Worm (Caenorhabditis elegans) whole organism, L3 larva: ENCODE measurements around the gene srh-15.
A peak's percentile ranks its signal among the peaks of the same experiment; 100 is the strongest.

ENCODE experiments used
- R02D3.7 ChIP-seq: fragments of 150-350 bp; optimal IDR thresholded peaks from 2 replicates; lab custom pipeline; 2014; ENCODE audit warnings: missing biosample characterization, missing genetic modification characterization
- ZK546.5 ChIP-seq: sonication (generic microtip); optimal IDR thresholded peaks from 2 replicates; lab custom pipeline; 2017; ENCODE audit warnings: missing biosample characterization, missing genetic modification characterization
- ceh-16 ChIP-seq: sonication (generic microtip); optimal IDR thresholded peaks from 2 replicates; lab custom pipeline; 2017; ENCODE audit warnings: missing biosample characterization, missing genetic modification characterization
- ceh-28 ChIP-seq: fragments of 150-350 bp; optimal IDR thresholded peaks from 2 replicates; lab custom pipeline; 2014; ENCODE audit warnings: missing biosample characterization, missing genetic modification reagents, missing genetic modification characterization
- ceh-82 ChIP-seq: fragments of 150-350 bp; optimal IDR thresholded peaks from 2 replicates; lab custom pipeline; 2014; ENCODE audit warnings: missing biosample characterization, missing genetic modification characterization
- ceh-9 ChIP-seq: sonication (generic microtip); optimal IDR thresholded peaks from 2 replicates; lab custom pipeline; 2018; ENCODE audit warnings: missing biosample characterization, missing genetic modification characterization
- daf-12 ChIP-seq: fragments of 150-350 bp; optimal IDR thresholded peaks from 2 replicates; lab custom pipeline; 2014; ENCODE audit warnings: missing biosample characterization, missing genetic modification reagents, missing genetic modification characterization
- egl-27 ChIP-seq: sonication (generic microtip); optimal IDR thresholded peaks from 4 replicates; lab custom pipeline; 2017; ENCODE audit warnings: missing biosample characterization, missing genetic modification reagents, missing genetic modification characterization
- egl-5 ChIP-seq: fragments of 150-350 bp; optimal IDR thresholded peaks from 2 replicates; lab custom pipeline; 2017; ENCODE audit warnings: missing biosample characterization, missing genetic modification reagents, missing genetic modification characterization, inconsistent platforms
- elt-1 ChIP-seq: fragments of 150-350 bp; optimal IDR thresholded peaks from 2 replicates; lab custom pipeline; 2014; ENCODE audit warnings: missing biosample characterization, missing genetic modification characterization
- elt-2 ChIP-seq: sonication (generic microtip); optimal IDR thresholded peaks from 2 replicates; lab custom pipeline; 2016; ENCODE audit warnings: missing genetic modification reagents, mild to moderate bottlenecking, missing genetic modification characterization, missing compliant biosample characterization
- elt-3 ChIP-seq, 3 experiments: fragments of 150-350 bp in 1 of 3; sonication (generic microtip) in 2 of 3; optimal IDR thresholded peaks; 2 replicates in 2 of 3; 4 replicates in 1 of 3; lab custom pipeline; 2014 to 2017; ENCODE audit warnings: missing biosample characterization in 3 of 3, missing genetic modification characterization in 3 of 3
- fkh-2 ChIP-seq: fragments of 150-350 bp; optimal IDR thresholded peaks from 2 replicates; lab custom pipeline; 2014; ENCODE audit warnings: missing biosample characterization, missing genetic modification reagents, missing genetic modification characterization
- fos-1 ChIP-seq: fragments of 150-350 bp; optimal IDR thresholded peaks from 2 replicates; lab custom pipeline; 2014; ENCODE audit warnings: missing biosample characterization, missing genetic modification characterization
- lin-15B ChIP-seq: fragments of 150-350 bp; optimal IDR thresholded peaks from 2 replicates; lab custom pipeline; 2014; ENCODE audit warnings: missing biosample characterization, missing genetic modification characterization
- lin-39 ChIP-seq: fragments of 150-350 bp; optimal IDR thresholded peaks from 2 replicates; lab custom pipeline; 2018; ENCODE audit warnings: missing biosample characterization, missing genetic modification reagents, missing genetic modification characterization
- lsy-12 ChIP-seq: sonication (generic microtip); optimal IDR thresholded peaks from 2 replicates; lab custom pipeline; 2016; ENCODE audit warnings: mild to moderate bottlenecking, missing genetic modification characterization, missing compliant biosample characterization
- mdl-1 ChIP-seq: fragments of 150-350 bp; optimal IDR thresholded peaks from 2 replicates; lab custom pipeline; 2014; ENCODE audit warnings: missing biosample characterization, missing genetic modification characterization
- mml-1 ChIP-seq: fragments of 150-350 bp; sonication (generic microtip); optimal IDR thresholded peaks from 3 replicates; lab custom pipeline; 2014; ENCODE audit warnings: missing biosample characterization, missing genetic modification characterization
- nfya-1 ChIP-seq: sonication (generic microtip); optimal IDR thresholded peaks from 2 replicates; lab custom pipeline; 2017; ENCODE audit warnings: missing genetic modification characterization, mild to moderate bottlenecking, missing compliant biosample characterization, antibody characterized with exemption, moderate library complexity; ENCODE audit not compliant: insufficient read depth
- nhr-11 ChIP-seq: fragments of 150-350 bp; optimal IDR thresholded peaks from 2 replicates; lab custom pipeline; 2014; ENCODE audit warnings: missing biosample characterization, missing genetic modification characterization
- nhr-12 ChIP-seq: fragments of 150-350 bp; optimal IDR thresholded peaks from 2 replicates; lab custom pipeline; 2014; ENCODE audit warnings: missing biosample characterization, missing genetic modification characterization
- nhr-23 ChIP-seq: fragments of 150-350 bp; optimal IDR thresholded peaks from 2 replicates; lab custom pipeline; 2014; ENCODE audit warnings: missing biosample characterization, missing genetic modification reagents, missing genetic modification characterization
- nhr-237 ChIP-seq: fragments of 150-350 bp; optimal IDR thresholded peaks from 2 replicates; lab custom pipeline; 2014; ENCODE audit warnings: missing biosample characterization, missing genetic modification characterization
- nhr-25 ChIP-seq: sonication (generic microtip); optimal IDR thresholded peaks from 2 replicates; lab custom pipeline; 2017; ENCODE audit warnings: missing biosample characterization, missing genetic modification characterization
- nhr-28 ChIP-seq: fragments of 150-350 bp; optimal IDR thresholded peaks from 2 replicates; lab custom pipeline; 2014; ENCODE audit warnings: missing biosample characterization, missing genetic modification characterization
- nhr-43 ChIP-seq: sonication (generic microtip); optimal IDR thresholded peaks from 2 replicates; lab custom pipeline; 2016; ENCODE audit warnings: mild to moderate bottlenecking, missing genetic modification characterization, missing compliant biosample characterization; ENCODE audit not compliant: poor library complexity, severe bottlenecking
- nhr-76 ChIP-seq: fragments of 150-350 bp; sonication (generic microtip); optimal IDR thresholded peaks from 5 replicates; lab custom pipeline; 2014; ENCODE audit warnings: missing biosample characterization, missing genetic modification characterization
- nhr-77 ChIP-seq: fragments of 150-350 bp; optimal IDR thresholded peaks from 2 replicates; lab custom pipeline; 2014; ENCODE audit warnings: missing biosample characterization, missing genetic modification characterization
- pha-4 ChIP-seq: fragments of 150-350 bp; optimal IDR thresholded peaks from 2 replicates; lab custom pipeline; 2014; ENCODE audit warnings: missing biosample characterization, missing genetic modification reagents, missing genetic modification characterization
- pqm-1 ChIP-seq: fragments of 150-350 bp; optimal IDR thresholded peaks from 2 replicates; lab custom pipeline; 2017; ENCODE audit warnings: missing biosample characterization, missing genetic modification characterization, inconsistent platforms
- sea-2 ChIP-seq: fragments of 150-350 bp; sonication (generic microtip); optimal IDR thresholded peaks from 4 replicates; lab custom pipeline; 2014; ENCODE audit warnings: missing biosample characterization, missing genetic modification reagents, missing genetic modification characterization
- skn-1 ChIP-seq: fragments of 150-350 bp; optimal IDR thresholded peaks from 2 replicates; lab custom pipeline; 2014; ENCODE audit warnings: missing biosample characterization, missing genetic modification characterization
- snpc-4 ChIP-seq: fragments of 150-350 bp; optimal IDR thresholded peaks from 2 replicates; lab custom pipeline; 2014; ENCODE audit warnings: missing biosample characterization, missing genetic modification characterization
- tbx-2 ChIP-seq: sonication (generic microtip); optimal IDR thresholded peaks from 2 replicates; lab custom pipeline; 2016; ENCODE audit warnings: mild to moderate bottlenecking, missing genetic modification characterization, missing compliant biosample characterization
- unc-39 ChIP-seq: sonication (generic microtip); optimal IDR thresholded peaks from 4 replicates; lab custom pipeline; 2017; ENCODE audit warnings: missing biosample characterization, missing genetic modification characterization
- unc-62 ChIP-seq: fragments of 150-350 bp; sonication (generic microtip); optimal IDR thresholded peaks from 4 replicates; lab custom pipeline; 2014; ENCODE audit warnings: missing biosample characterization, missing genetic modification reagents, missing genetic modification characterization

Gene srh-15

DNA sequence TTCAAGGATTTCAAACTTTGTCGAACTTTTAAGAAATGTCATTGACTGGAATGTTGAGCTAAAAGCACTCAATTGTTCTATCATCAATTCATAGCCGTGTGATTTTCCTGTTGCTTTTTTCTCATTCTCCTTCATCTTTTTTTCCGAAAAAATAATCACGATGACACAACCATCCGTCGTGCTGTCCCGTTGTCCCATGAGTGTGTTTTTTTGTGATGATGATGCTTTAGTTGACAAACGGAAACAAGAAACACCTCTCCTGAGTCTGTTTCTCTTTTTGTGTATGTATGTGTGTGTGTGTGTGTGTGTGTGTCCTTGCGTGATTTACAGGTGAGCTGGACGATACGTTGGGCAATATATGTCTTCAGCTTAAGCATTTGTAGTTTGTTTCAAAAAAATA lies 20.3 kb upstream of the srh-15 start:
- TF ChIP-seq lin-39 (no peak), daf-12 (no peak), elt-2 (no peak)

DNA sequence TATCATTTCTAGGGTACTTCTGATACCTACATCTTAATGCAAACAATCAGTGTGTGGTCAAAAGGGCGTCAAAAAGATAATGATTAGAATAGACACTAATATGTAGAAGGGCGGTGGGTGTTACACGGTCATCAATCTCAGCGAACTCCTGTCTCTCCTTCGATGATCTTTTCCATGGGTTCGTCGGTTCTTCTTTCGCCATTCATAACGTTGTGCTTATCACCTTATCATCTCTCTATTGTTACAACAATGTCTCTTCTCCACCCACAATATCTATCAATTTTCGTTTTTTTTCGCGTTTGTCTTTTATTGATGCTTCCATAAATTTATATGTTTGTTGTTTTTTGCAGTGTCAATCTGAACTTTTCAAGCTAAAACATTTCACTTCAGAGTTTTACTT lies 19.3 kb upstream of the srh-15 start, which contains the start of gene ceh-79:
Gene ceh-79 (plus strand): TSS at position 391 of the 400 bp plus-strand sequence.
- TF ChIP-seq elt-2 (peak; percentile 57), fkh-2 (no peak)

DNA sequence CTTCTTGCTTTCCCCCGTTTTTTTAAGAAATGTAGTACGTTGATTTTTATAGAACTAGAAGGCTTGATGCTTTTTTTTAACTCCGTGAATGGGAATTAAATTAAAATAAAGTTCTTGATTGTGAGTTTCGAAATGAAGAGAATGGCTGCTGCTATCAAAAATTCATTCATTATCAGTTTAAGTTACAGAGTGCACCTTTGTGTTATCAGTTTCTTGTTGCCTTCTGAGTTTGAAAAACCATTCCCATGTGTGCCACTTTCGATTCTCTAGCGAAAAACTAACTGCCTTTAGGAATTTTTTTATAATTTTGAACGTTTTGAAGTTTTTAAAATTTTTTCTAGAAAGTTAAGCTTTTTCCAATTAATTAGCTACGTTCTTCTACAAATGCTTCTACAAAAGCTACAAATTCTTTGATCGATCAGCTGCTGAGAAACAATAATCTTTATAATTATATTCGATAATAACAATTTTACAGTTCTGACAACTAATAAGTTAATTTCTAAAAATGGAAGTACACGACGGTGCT lies 16.1 kb upstream of the srh-15 start, which contains the start of gene C26E1.2:
Gene C26E1.2 (plus strand): TSS at position 476 of the 526 bp plus-strand sequence.
- TF ChIP-seq elt-2 (peak; percentile 83), nhr-28 (tag; lab: Kevin White, UChicago) (no peak), pqm-1 (tag; lab: Kevin White, UChicago) (peak; percentile 11)
- TF ChIP-seq, all 47 proteins: peak for 2

DNA sequence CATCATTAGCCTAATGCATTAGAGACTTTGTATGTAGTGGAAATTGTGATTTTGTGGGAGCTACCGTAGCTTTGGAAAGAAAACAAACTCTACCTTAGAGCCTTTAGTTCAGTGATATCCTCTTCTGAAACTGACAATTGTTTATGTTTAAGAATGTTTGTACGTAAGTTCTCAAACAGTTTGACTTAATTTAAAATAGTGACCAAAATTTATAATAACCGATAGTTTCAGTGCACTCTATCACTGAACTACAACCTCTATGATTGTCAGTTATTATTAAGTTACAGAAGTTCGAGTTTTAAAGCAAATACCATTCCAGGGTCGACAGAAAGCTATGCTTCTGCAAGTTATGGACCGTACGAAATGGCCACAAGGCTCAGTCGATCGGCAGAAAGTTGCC lies 12.2 kb upstream of the srh-15 start, which contains the start of gene C50B6.1:
Gene C50B6.1 (plus strand): TSS at position 301 of the 400 bp plus-strand sequence.
- TF ChIP-seq egl-27 (tag; lab: Kevin White, UChicago) (no peak), mml-1 (tag; lab: Kevin White, UChicago) (no peak), nhr-76 (tag; lab: Kevin White, UChicago) (no peak), elt-3 (tag; optimal IDR thresholded peaks at IDR 0.05; lab: Kevin White, UChicago) (no peak), nhr-28 (tag; lab: Kevin White, UChicago) (no peak)

DNA sequence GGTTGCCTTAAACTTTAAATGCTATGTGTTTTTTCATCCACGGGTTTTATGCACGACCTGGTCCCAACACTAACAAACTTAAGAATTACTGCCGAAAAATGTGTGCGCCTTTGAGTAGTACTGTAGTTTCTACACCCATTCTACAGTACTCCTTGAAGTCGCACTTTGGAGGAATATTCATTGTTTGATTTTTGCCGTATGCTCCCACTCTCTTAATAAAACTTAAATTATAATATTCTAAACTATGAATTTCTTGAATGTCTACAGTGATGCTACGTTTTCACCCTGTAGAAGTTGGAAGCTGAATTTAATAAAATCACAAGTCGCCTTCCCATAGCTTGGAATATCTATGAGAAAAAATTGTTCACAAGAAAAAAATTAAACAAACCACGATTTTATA lies 11.0 kb upstream of the srh-15 start:
- no peak for TF ChIP-seq ZK546.5
- no peak for TF ChIP-seq nhr-77 (tag; lab: Kevin White, UChicago)
- no peak for TF ChIP-seq lsy-12 (tag; lab: Kevin White, UChicago)
- no peak for TF ChIP-seq elt-3 (tag; optimal IDR thresholded peaks at IDR 0.05; lab: Kevin White, UChicago)
- no peak for TF ChIP-seq elt-2
- TF ChIP-seq nhr-237 (tag; lab: Kevin White, UChicago), result no peak
- no peak for TF ChIP-seq lin-15B (tag; lab: Kevin White, UChicago)
- no peak for TF ChIP-seq ceh-16 (tag; lab: Kevin White, UChicago)
- TF ChIP-seq nhr-76 (tag; lab: Kevin White, UChicago), result no peak
- TF ChIP-seq snpc-4 (tag; lab: Kevin White, UChicago), result no peak
- no peak for TF ChIP-seq fkh-2
- no peak for TF ChIP-seq egl-27 (tag; lab: Kevin White, UChicago)
- TF ChIP-seq elt-1, result no peak
- TF ChIP-seq nhr-11 (tag; lab: Kevin White, UChicago), result no peak
- TF ChIP-seq tbx-2 (tag; lab: Kevin White, UChicago), result no peak
- TF ChIP-seq egl-5 (tag; lab: Kevin White, UChicago), result no peak
- no peak for TF ChIP-seq sea-2 (GFP tag; lab: Kevin White, UChicago)
- no peak for TF ChIP-seq mdl-1 (tag; lab: Kevin White, UChicago)

DNA sequence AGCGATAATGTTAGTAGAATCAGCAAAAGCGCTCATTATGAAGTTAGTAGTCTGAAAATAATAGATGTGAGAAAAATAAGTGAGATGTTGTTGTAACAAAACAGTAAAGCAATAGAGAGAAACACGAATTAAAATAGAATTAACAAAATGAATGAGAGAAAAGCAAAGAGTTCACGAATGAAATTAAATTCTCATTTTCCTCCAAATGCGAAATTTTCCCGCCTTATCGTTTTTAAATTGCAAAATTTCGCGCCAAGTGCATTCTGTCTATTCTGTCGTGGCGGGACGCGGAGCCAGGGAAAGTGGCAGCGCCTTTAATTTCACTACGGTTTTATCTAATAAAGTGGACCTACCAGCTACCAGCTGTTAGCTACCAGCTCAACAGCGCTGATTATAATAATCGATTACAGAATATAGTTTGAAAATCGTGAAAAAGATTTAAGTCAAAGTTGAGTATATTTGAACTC lies 8.5 kb upstream of the srh-15 start, which contains the start of gene nasp-2:
Gene nasp-2 (minus strand): TSS at position 51 of the 467 bp plus-strand sequence.
- TF ChIP-seq nhr-43 (peak; percentile 3), lin-15B (tag; lab: Kevin White, UChicago) (peak; percentile 44), pha-4 (tag; lab: Kevin White, UChicago) (peak; percentile 37), ZK546.5 (no peak), skn-1 (tag; lab: Kevin White, UChicago) (no peak), elt-2 (peak; percentile 20), unc-62 (GFP tag; lab: Kevin White, UChicago) (no peak), egl-5 (tag; lab: Kevin White, UChicago) (no peak)

DNA sequence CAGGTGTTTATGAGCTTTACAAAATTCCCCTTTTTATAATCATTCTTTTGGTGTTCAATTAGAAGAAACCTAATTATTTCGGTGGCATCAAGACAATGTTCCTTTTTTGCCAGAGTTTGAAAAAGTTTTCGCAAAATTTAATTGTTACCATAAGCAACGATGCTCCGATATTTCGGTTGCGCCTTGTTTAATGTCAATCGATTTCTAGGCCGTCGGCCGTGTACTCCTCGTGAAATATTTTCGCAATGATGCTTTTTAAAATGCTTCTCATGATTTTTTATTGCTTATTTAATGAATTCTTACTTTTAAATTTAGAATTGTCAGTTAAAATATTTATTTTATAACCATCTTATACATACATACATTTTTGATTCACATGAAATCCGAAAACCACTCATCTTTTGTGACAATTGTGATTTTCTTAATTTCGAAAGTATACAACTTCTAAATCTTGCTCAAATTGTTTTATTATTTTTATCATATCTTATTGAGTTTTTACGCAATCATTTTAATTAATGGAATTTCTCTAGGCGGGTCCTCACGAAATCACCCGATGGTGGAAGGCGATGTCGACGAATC lies 7.6 kb upstream of the srh-15 start, which contains the start of gene C50B6.3:
Gene C50B6.3 (plus strand): TSS at position 529 of the 579 bp plus-strand sequence.
- TF ChIP-seq daf-12 (no peak), ceh-82 (tag; lab: Kevin White, UChicago) (peak; percentile 29), ceh-28 (tag; lab: Kevin White, UChicago) (peak; percentile 53), egl-27 (tag; lab: Kevin White, UChicago) (no peak), unc-39 (tag; lab: Kevin White, UChicago) (no peak), snpc-4 (tag; lab: Kevin White, UChicago) (no peak), unc-62 (GFP tag; lab: Kevin White, UChicago) (no peak), elt-2 (peak; percentile 14), ceh-9 (no peak), nhr-76 (tag; lab: Kevin White, UChicago) (no peak), nhr-25 (tag; lab: Kevin White, UChicago) (peak; percentile 63), egl-5 (tag; lab: Kevin White, UChicago) (peak; percentile 68), nfya-1 (peak; percentile 78), fkh-2 (no peak), nhr-12 (tag; lab: Kevin White, UChicago) (no peak), lin-15B (tag; lab: Kevin White, UChicago) (peak; percentile 94), mdl-1 (tag; lab: Kevin White, UChicago) (no peak), fos-1 (tag; lab: Kevin White, UChicago) (no peak), R02D3.7 (peak; percentile 35), elt-1 (peak; percentile 42), lin-39 (peak; percentile 75), nhr-23 (peak; percentile 90)
